Worm (Caenorhabditis elegans) whole organism, mixed stage, embryonic: ENCODE results near the gene gst-6.

Source experiments
- ces-1 ChIP-seq: fragments of 150-350 bp; optimal IDR thresholded peaks from 2 replicates; lab custom pipeline; 2014; ENCODE audit warnings: missing biosample characterization, missing genetic modification reagents, missing genetic modification characterization
- cnd-1 ChIP-seq: fragments of 200-800 bp; sonication (Bioruptor generic); optimal IDR thresholded peaks from 2 replicates; lab custom pipeline; 2018; ENCODE audit warnings: mild to moderate bottlenecking, missing genetic modification characterization, missing compliant biosample characterization
- elt-3 ChIP-seq: fragments of 150-350 bp; optimal IDR thresholded peaks from 2 replicates; lab custom pipeline; 2014; ENCODE audit warnings: missing biosample characterization, missing genetic modification characterization
- lsy-2 ChIP-seq: fragments of 150-350 bp; optimal IDR thresholded peaks from 2 replicates; lab custom pipeline; 2014; ENCODE audit warnings: missing biosample characterization, missing genetic modification characterization
- mep-1 ChIP-seq: fragments of 150-350 bp; optimal IDR thresholded peaks from 2 replicates; lab custom pipeline; 2017; ENCODE audit warnings: missing biosample characterization, missing genetic modification reagents, missing genetic modification characterization, inconsistent platforms
- nhr-12 ChIP-seq: fragments of 150-350 bp; optimal IDR thresholded peaks from 2 replicates; lab custom pipeline; 2014; ENCODE audit warnings: missing biosample characterization, missing genetic modification characterization
- nhr-2 ChIP-seq: fragments of 150-350 bp; optimal IDR thresholded peaks from 2 replicates; lab custom pipeline; 2014; ENCODE audit warnings: missing biosample characterization, missing genetic modification characterization
- pha-4 ChIP-seq: fragments of 150-350 bp; optimal IDR thresholded peaks from 2 replicates; lab custom pipeline; 2018; ENCODE audit warnings: missing biosample characterization, missing genetic modification reagents, missing genetic modification characterization
- sptf-1 ChIP-seq: sonication (generic microtip); optimal IDR thresholded peaks from 2 replicates; lab custom pipeline; 2017; ENCODE audit warnings: mild to moderate bottlenecking, missing genetic modification characterization, moderate library complexity, missing compliant biosample characterization
- unc-39 ChIP-seq: fragments of 150-350 bp; optimal IDR thresholded peaks from 2 replicates; lab custom pipeline; 2014; ENCODE audit warnings: missing biosample characterization, missing genetic modification characterization
- unc-62 ChIP-seq: fragments of 150-350 bp; optimal IDR thresholded peaks from 2 replicates; lab custom pipeline; 2014; ENCODE audit warnings: missing biosample characterization, missing genetic modification reagents, missing genetic modification characterization
- ztf-11 ChIP-seq: fragments of 150-350 bp; optimal IDR thresholded peaks from 2 replicates; lab custom pipeline; 2014; ENCODE audit warnings: missing biosample characterization, missing genetic modification characterization

DNA sequence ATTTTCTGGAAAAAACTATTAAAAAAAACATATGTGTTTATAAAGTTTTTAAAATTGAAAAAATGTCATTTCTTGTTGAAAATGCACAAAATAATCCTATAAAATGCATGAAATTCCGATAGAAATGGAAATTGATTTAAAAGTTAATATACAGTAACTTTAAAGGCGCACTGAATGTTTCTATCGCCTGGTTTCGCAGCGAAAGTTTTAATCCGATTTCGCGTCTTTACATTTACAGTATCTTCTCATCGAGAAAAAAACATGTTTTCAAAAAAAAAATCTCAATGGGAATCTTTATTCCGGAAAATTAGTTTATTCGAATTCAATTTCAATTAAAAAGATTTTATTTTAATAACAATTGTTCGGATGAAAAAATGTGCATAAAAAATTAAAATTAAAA is 34.5 kb downstream of the gst-6 start, which contains the start of gene R05F9.11:
- TF ChIP-seq nhr-2 (tag; lab: Kevin White, UChicago) (no peak), sptf-1 (no peak), cnd-1 (tag; lab: Kevin White, UChicago) (no peak), nhr-12 (no peak), ztf-11 (tag; lab: Kevin White, UChicago) (no peak), lsy-2 (tag; lab: Kevin White, UChicago) (no peak), unc-39 (tag; lab: Kevin White, UChicago) (no peak), unc-62 (GFP tag; lab: Kevin White, UChicago) (no peak), ces-1 (GFP tag; lab: Kevin White, UChicago) (no peak), elt-3 (no peak), mep-1 (no peak), pha-4 (tag; lab: Kevin White, UChicago) (no peak)
